Worm (Caenorhabditis elegans): ENCODE results near the gene yju-2.

- TF ChIP-seq irx-1 (tag; optimal IDR thresholded peaks at IDR 0.05): no peak
- TF ChIP-seq lir-3 (tag; optimal IDR thresholded peaks at IDR 0.05; ENCODE audit: poor library complexity): no peak
- no peak for TF ChIP-seq egl-13 (tag; optimal IDR thresholded peaks at IDR 0.05)
- TF ChIP-seq ama-1 (optimal IDR thresholded peaks at IDR 0.05): no peak
Observed at ce11 chrIII:7216226-7216625, 32.1 kb downstream of the yju-2 start, which contains the start of gene R151.1.
